Worm (Caenorhabditis elegans): ENCODE measurements around the gene C27D8.2.

- no peak for TF ChIP-seq ztf-11 (tag; optimal IDR thresholded peaks at IDR 0.05)
- TF ChIP-seq unc-39 (tag; optimal IDR thresholded peaks at IDR 0.05): no peak
- TF ChIP-seq nhr-2 (tag; optimal IDR thresholded peaks at IDR 0.05): no peak
- TF ChIP-seq mep-1 (tag; optimal IDR thresholded peaks at IDR 0.05): no peak
- TF ChIP-seq unc-62 (GFP tag; optimal IDR thresholded peaks at IDR 0.05): no peak
- TF ChIP-seq nhr-237 (tag; optimal IDR thresholded peaks at IDR 0.05): no peak
- no peak for TF ChIP-seq nhr-12 (tag; optimal IDR thresholded peaks at IDR 0.05)
- TF ChIP-seq sptf-1 (tag; optimal IDR thresholded peaks at IDR 0.05): no peak
Observed at ce11 chrIV:12757470-12757869, 46.5 kb downstream of the C27D8.2 start, which contains the start of gene flp-9.

Measured in whole organism, mixed stage, embryonic.